Fruit fly (Drosophila melanogaster): ENCODE data around the gene thoc6.

DNA sequence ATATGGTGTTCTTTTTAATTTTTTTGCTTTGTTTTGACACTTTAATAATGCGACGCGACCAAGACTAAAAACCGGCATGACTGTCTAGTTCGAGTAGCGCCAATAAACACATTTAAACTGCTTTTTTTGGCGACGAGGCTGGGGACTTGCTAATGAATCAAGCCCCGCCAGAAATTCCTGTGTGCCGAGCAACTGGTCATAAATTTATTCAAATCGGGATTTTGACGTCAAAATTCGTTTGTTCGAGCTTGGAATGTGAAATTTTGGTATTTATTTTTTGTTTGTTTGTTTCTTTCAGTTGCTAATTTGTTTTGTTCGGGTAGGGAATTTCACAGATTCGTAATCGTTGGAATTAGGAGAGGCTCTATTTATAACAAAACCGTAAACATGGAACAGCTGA is 9.5 kb upstream of the thoc6 start:
- TF ChIP-seq Abd-B (GFP tag; optimal IDR thresholded peaks at IDR 0.05) (no peak), pan (optimal IDR thresholded peaks at IDR 0.05) (no peak), woc (GFP tag; optimal IDR thresholded peaks at IDR 0.05) (no peak)
